Worm (Caenorhabditis elegans) whole organism, L1 larva: ENCODE measurements around the gene ZK112.4.

Experiments
- C04F5.9 ChIP-seq: sonication (generic microtip); optimal IDR thresholded peaks from 2 replicates; lab custom pipeline; 2016; ENCODE audit warnings: missing genetic modification characterization, missing compliant biosample characterization
- C16A3.4 ChIP-seq: fragments of 150-350 bp; optimal IDR thresholded peaks from 2 replicates; lab custom pipeline; 2014; ENCODE audit warnings: missing biosample characterization, missing genetic modification characterization
- F16B12.6 ChIP-seq: fragments of 150-350 bp; optimal IDR thresholded peaks from 2 replicates; lab custom pipeline; 2014; ENCODE audit warnings: missing biosample characterization, missing genetic modification characterization
- Y116A8C.19 ChIP-seq: sonication (generic microtip); optimal IDR thresholded peaks from 2 replicates; lab custom pipeline; 2016; ENCODE audit warnings: missing compliant biosample characterization, missing genetic modification characterization, borderline replicate concordance
- aly-2 ChIP-seq: fragments of 150-350 bp; optimal IDR thresholded peaks from 2 replicates; lab custom pipeline; 2014; ENCODE audit warnings: missing biosample characterization, missing genetic modification characterization
- blmp-1 ChIP-seq: fragments of 150-350 bp; optimal IDR thresholded peaks from 2 replicates; lab custom pipeline; 2014; ENCODE audit warnings: missing biosample characterization, missing genetic modification characterization
- ceh-63 ChIP-seq: fragments of 200-800 bp; sonication (Bioruptor generic); optimal IDR thresholded peaks from 2 replicates; lab custom pipeline; 2018; ENCODE audit warnings: mild to moderate bottlenecking, missing genetic modification characterization, missing compliant biosample characterization
- ceh-90 ChIP-seq: sonication (generic microtip); optimal IDR thresholded peaks from 2 replicates; lab custom pipeline; 2016; ENCODE audit warnings: missing genetic modification characterization, missing compliant biosample characterization
- ces-1 ChIP-seq: fragments of 150-350 bp; optimal IDR thresholded peaks from 2 replicates; lab custom pipeline; 2014; ENCODE audit warnings: missing biosample characterization, missing genetic modification reagents, missing genetic modification characterization
- dsc-1 ChIP-seq: sonication (generic microtip); optimal IDR thresholded peaks from 2 replicates; lab custom pipeline; 2016; ENCODE audit warnings: mild to moderate bottlenecking, missing genetic modification characterization, missing compliant biosample characterization
- efl-1 ChIP-seq, 4 experiments: fragments of 150-350 bp; optimal IDR thresholded peaks in 3 of 4; peaks in 1 of 4; 1 replicate in 1 of 4; 2 replicates in 3 of 4; lab custom pipeline; 2014; ENCODE audit warnings: missing biosample characterization in 2 of 4, missing genetic modification characterization in 2 of 4, missing genetic modification reagents in 2 of 4
- fkh-10 ChIP-seq: sonication (generic microtip); optimal IDR thresholded peaks from 2 replicates; lab custom pipeline; 2017; ENCODE audit warnings: missing biosample characterization, missing genetic modification reagents, missing genetic modification characterization
- grh-1 ChIP-seq: fragments of 200-800 bp; sonication (Bioruptor generic); IDR thresholded peaks from 2 replicates; pipeline ENCODE4 v1.3.6; 2022; ENCODE audit warnings: missing genetic modification reagents, missing genetic modification characterization, missing compliant biosample characterization
- hlh-17 ChIP-seq: fragments of 200-800 bp; sonication (Bioruptor generic); optimal IDR thresholded peaks from 2 replicates; lab custom pipeline; 2018; ENCODE audit warnings: missing genetic modification characterization, mild to moderate bottlenecking, missing compliant biosample characterization, moderate library complexity, borderline replicate concordance
- hpl-2 ChIP-seq: fragments of 150-350 bp; optimal IDR thresholded peaks from 2 replicates; lab custom pipeline; 2014; ENCODE audit warnings: missing biosample characterization, missing genetic modification reagents, missing genetic modification characterization
- isw-1 ChIP-seq: fragments of 200-800 bp; sonication (Bioruptor generic); IDR thresholded peaks from 2 replicates; pipeline ENCODE4 v1.3.6; 2022; ENCODE audit warnings: missing genetic modification characterization, missing compliant biosample characterization
- lin-13 ChIP-seq: fragments of 150-350 bp; optimal IDR thresholded peaks from 2 replicates; lab custom pipeline; 2014; ENCODE audit warnings: missing biosample characterization, missing genetic modification reagents, missing genetic modification characterization
- lin-14 ChIP-seq: fragments of 200-800 bp; sonication (Bioruptor generic); optimal IDR thresholded peaks from 2 replicates; lab custom pipeline; 2018; ENCODE audit warnings: mild to moderate bottlenecking, missing genetic modification characterization, moderate library complexity, missing compliant biosample characterization
- lin-15B ChIP-seq: fragments of 150-350 bp; sonication (generic microtip); optimal IDR thresholded peaks from 3 replicates; lab custom pipeline; 2014; ENCODE audit warnings: missing biosample characterization, missing genetic modification characterization
- lin-39 ChIP-seq: fragments of 150-350 bp; optimal IDR thresholded peaks from 2 replicates; lab custom pipeline; 2014; ENCODE audit warnings: missing biosample characterization, missing genetic modification reagents, missing genetic modification characterization
- lir-3 ChIP-seq: sonication (generic microtip); optimal IDR thresholded peaks from 2 replicates; lab custom pipeline; 2016; ENCODE audit warnings: mild to moderate bottlenecking, missing genetic modification characterization, moderate library complexity, missing compliant biosample characterization; ENCODE audit not compliant: poor library complexity
- lsy-2 ChIP-seq, 2 experiments: fragments of 150-350 bp; optimal IDR thresholded peaks; 2 replicates each; lab custom pipeline; 2014; ENCODE audit warnings: missing biosample characterization in 2 of 2, missing genetic modification characterization in 2 of 2
- mab-9 ChIP-seq: fragments of 200-800 bp; sonication (Bioruptor generic); IDR thresholded peaks from 2 replicates; pipeline ENCODE4 v1.3.6; 2022; ENCODE audit warnings: missing genetic modification reagents, missing genetic modification characterization, missing compliant biosample characterization
- mep-1 ChIP-seq: fragments of 150-350 bp; optimal IDR thresholded peaks from 2 replicates; lab custom pipeline; 2014; ENCODE audit warnings: missing biosample characterization, missing genetic modification characterization
- nhr-12 ChIP-seq: sonication (generic microtip); optimal IDR thresholded peaks from 2 replicates; lab custom pipeline; 2017; ENCODE audit warnings: missing biosample characterization, missing genetic modification characterization
- nhr-19 ChIP-seq: fragments of 200-800 bp; sonication (Bioruptor generic); conservative IDR thresholded peaks from 2 replicates; pipeline ENCODE4 v1.3.6; 2022; ENCODE audit warnings: missing genetic modification characterization, missing compliant biosample characterization
- nhr-237 ChIP-seq: fragments of 150-350 bp; optimal IDR thresholded peaks from 2 replicates; lab custom pipeline; 2014; ENCODE audit warnings: missing biosample characterization, missing genetic modification characterization
- nhr-28 ChIP-seq: fragments of 150-350 bp; optimal IDR thresholded peaks from 2 replicates; lab custom pipeline; 2014; ENCODE audit warnings: missing biosample characterization, missing genetic modification characterization
- nhr-71 ChIP-seq: sonication (generic microtip); optimal IDR thresholded peaks from 2 replicates; lab custom pipeline; 2016; ENCODE audit warnings: mild to moderate bottlenecking, missing genetic modification characterization, moderate library complexity, missing compliant biosample characterization
- nhr-84 ChIP-seq: sonication (generic microtip); optimal IDR thresholded peaks from 2 replicates; lab custom pipeline; 2017; ENCODE audit warnings: missing biosample characterization, missing genetic modification characterization
- nhr-85 ChIP-seq: sonication (generic microtip); peaks from one replicate; lab custom pipeline; 2016; ENCODE audit warnings: missing genetic modification characterization, inconsistent platforms, missing compliant biosample characterization
- pag-3 ChIP-seq: sonication (generic microtip); optimal IDR thresholded peaks from 2 replicates; lab custom pipeline; 2017; ENCODE audit warnings: missing genetic modification characterization, mild to moderate bottlenecking, missing compliant biosample characterization, antibody characterized with exemption, borderline replicate concordance; ENCODE audit not compliant: insufficient read depth
- pqm-1 ChIP-seq: sonication (generic microtip); optimal IDR thresholded peaks from 3 replicates; lab custom pipeline; 2017; ENCODE audit warnings: missing biosample characterization, missing genetic modification characterization
- skn-1 ChIP-seq: fragments of 150-350 bp; optimal IDR thresholded peaks from 2 replicates; lab custom pipeline; 2014; ENCODE audit warnings: missing biosample characterization, missing genetic modification characterization
- snu-23 ChIP-seq: sonication (generic microtip); optimal IDR thresholded peaks from 2 replicates; lab custom pipeline; 2016; ENCODE audit warnings: missing genetic modification characterization, missing compliant biosample characterization
- sox-4 ChIP-seq: sonication (generic microtip); optimal IDR thresholded peaks from 2 replicates; lab custom pipeline; 2016; ENCODE audit warnings: missing genetic modification characterization, missing compliant biosample characterization
- unc-130 ChIP-seq: fragments of 150-350 bp; optimal IDR thresholded peaks from 2 replicates; lab custom pipeline; 2017; ENCODE audit warnings: missing biosample characterization, missing genetic modification characterization, inconsistent platforms
- unc-62 ChIP-seq: fragments of 150-350 bp; optimal IDR thresholded peaks from 2 replicates; lab custom pipeline; 2014; ENCODE audit warnings: missing biosample characterization, missing genetic modification reagents, missing genetic modification characterization
- unc-86 ChIP-seq: sonication (generic microtip); optimal IDR thresholded peaks from 2 replicates; lab custom pipeline; 2016; ENCODE audit warnings: missing genetic modification characterization, missing compliant biosample characterization
- vab-15 ChIP-seq: sonication (generic microtip); optimal IDR thresholded peaks from 2 replicates; lab custom pipeline; 2017; ENCODE audit warnings: missing genotype, mild to moderate bottlenecking, missing genetic modification characterization, missing compliant biosample characterization
- ztf-11 ChIP-seq, 2 experiments: sonication (generic microtip); optimal IDR thresholded peaks; 2 replicates each; lab custom pipeline; 2016 to 2017; ENCODE audit warnings: missing genetic modification characterization in 2 of 2, missing biosample characterization in 1 of 2, missing compliant biosample characterization in 1 of 2

Gene ZK112.4

DNA sequence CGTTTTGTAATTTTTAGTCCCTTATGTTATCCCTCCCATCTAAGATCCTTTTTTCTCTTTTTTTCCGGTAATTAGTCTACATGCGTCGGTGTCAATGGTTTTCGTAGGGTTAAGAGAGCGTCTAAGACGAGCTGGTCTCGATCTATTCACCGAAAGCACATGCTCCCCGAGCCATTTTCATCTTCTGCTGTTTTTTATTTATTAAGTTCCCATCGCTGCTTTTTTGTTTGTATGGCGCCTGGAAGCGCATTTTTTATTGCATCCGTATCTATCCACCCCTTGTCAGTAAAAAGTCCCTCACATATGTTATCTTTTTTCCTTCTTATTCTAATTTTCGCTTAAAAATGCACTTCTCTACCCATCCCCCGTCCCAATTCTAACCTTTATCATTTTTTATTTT is 7.0 kb upstream of the ZK112.4 start:
- TF ChIP-seq sox-4 (tag; lab: Kevin White, UChicago) (no peak), nhr-28 (tag; lab: Kevin White, UChicago) (no peak), lir-3 (tag; lab: Kevin White, UChicago) (no peak), blmp-1 (tag; lab: Kevin White, UChicago) (no peak), nhr-84 (no peak), skn-1 (no peak), ceh-90 (tag; lab: Kevin White, UChicago) (no peak), fkh-10 (GFP tag; lab: Kevin White, UChicago) (no peak), ces-1 (GFP tag; lab: Kevin White, UChicago) (no peak), unc-86 (tag; lab: Kevin White, UChicago) (no peak), pqm-1 (tag; lab: Kevin White, UChicago) (no peak), F16B12.6 (tag; lab: Kevin White, UChicago) (no peak), aly-2 (no peak), mep-1 (tag; lab: Kevin White, UChicago) (no peak), dsc-1 (tag; lab: Kevin White, UChicago) (no peak), lin-15B (tag; lab: Kevin White, UChicago) (no peak), nhr-237 (tag; lab: Kevin White, UChicago) (no peak), mab-9 (no peak), isw-1 (GFP tag; lab: Robert Waterston, UW) (no peak)
- TF ChIP-seq, all 84 proteins: peak for 0

DNA sequence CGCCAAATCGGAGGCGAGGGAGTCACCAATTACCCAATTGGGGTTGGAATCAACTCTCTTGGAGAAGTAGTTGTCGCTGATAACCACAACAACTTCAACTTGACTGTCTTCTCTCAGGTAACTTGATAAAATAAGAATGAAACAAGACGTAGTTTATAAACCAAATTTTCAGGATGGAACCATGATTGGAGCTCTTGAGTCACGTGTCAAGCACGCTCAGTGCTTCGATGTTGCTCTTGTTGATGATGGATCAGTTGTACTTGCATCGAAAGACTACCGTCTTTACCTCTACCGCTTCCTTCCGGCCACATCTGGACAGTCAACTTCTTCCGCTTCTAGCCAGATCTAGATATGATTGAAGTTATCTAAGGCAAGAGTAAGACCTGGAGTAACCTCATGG is 6.2 kb upstream of the ZK112.4 start:
- TF ChIP-seq F16B12.6 (tag; lab: Kevin White, UChicago) (no peak), C16A3.4 (tag; lab: Kevin White, UChicago) (no peak)

ce11 chrIII:7734105-7734504 is 4.3 kb upstream of the ZK112.4 start:
- TF ChIP-seq unc-130 (tag; lab: Kevin White, UChicago) = no peak
- TF ChIP-seq nhr-19 (GFP tag; lab: Robert Waterston, UW) = no peak
- no peak for TF ChIP-seq C04F5.9
- no peak for TF ChIP-seq hlh-17 (GFP tag; lab: Kevin White, UChicago)
- no peak for TF ChIP-seq vab-15
- TF ChIP-seq lin-39 (tag; lab: Kevin White, UChicago) = no peak
- no peak for TF ChIP-seq nhr-71 (tag; lab: Kevin White, UChicago)
- TF ChIP-seq pag-3 (tag; lab: Kevin White, UChicago) = no peak
- no peak for TF ChIP-seq mab-9
- no peak for TF ChIP-seq grh-1 (GFP tag; lab: Robert Waterston, UW)

DNA sequence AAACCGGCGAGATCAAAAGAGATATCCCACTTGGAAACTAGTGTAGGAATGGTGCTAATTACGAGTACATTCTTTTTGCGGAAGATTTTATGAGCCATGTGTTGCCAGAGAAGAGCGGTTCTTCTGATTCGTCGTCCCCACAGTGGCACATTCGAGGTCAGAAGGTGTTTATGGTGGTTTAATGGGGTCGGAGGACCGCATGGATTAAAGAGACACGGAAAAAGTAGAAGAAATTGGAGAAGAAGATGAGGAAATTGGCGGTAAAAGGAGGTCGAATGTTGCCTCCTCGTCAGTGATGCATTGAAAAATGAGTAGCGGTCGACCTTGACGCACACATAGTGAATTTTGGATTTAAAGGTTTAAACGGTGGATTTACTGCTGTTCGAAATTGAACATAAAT is 3.8 kb upstream of the ZK112.4 start:
- TF ChIP-seq Y116A8C.19 (tag; lab: Kevin White, UChicago) (no peak), lin-14 (GFP tag; lab: Kevin White, UChicago) (peak; percentile 43), lsy-2 (tag; optimal IDR thresholded peaks at IDR 0.05; lab: Kevin White, UChicago) (peak in 1 of 2 experiments; percentile 10), nhr-85 (peak; percentile 83), ztf-11 (tag; optimal IDR thresholded peaks at IDR 0.05; lab: Kevin White, UChicago) (peak in 1 of 2 experiments; percentile 9), ceh-63 (GFP tag; lab: Kevin White, UChicago) (no peak), blmp-1 (tag; lab: Kevin White, UChicago) (peak; percentile 49)

DNA sequence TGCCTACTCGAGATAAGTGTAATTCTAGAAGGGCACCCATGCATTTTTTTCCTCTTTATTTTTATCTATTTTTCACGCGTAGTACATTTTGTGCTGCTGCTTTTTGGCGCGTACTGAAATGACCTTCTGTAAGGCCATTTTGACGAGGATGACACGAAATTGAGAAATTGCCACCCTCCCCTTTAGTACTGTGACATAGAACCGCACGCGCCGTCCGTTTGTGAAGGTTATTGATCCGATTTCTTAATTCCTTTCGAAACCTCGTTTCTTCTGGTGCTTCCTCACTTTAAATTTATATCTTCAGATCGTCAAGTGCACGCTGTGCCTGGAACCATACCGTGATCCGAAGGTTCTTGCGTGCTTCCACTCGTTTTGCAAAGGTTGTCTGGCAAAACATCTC is 1.3 kb upstream of the ZK112.4 start:
- TF ChIP-seq lin-13 (GFP tag; lab: Kevin White, UChicago) = no peak
- peak; percentile 54 for TF ChIP-seq lin-14 (GFP tag; lab: Kevin White, UChicago)
- TF ChIP-seq nhr-85 = peak; percentile 53
- peak; percentile 7 for TF ChIP-seq snu-23 (GFP tag; lab: Kevin White, UChicago)
- TF ChIP-seq hpl-2 (GFP tag; lab: Kevin White, UChicago) = no peak
- TF ChIP-seq nhr-12 (tag; lab: Kevin White, UChicago) = no peak
- no peak for TF ChIP-seq efl-1 (optimal IDR thresholded peaks at IDR 0.05; lab: Kevin White, UChicago)
- peak in 1 of 2 experiments; percentile 65 for TF ChIP-seq efl-1 (GFP tag; optimal IDR thresholded peaks at IDR 0.05 in 1 of 2; lab: Kevin White, UChicago)
- TF ChIP-seq pag-3 (tag; lab: Kevin White, UChicago) = no peak
- TF ChIP-seq nhr-237 (tag; lab: Kevin White, UChicago) = no peak
- no peak for TF ChIP-seq unc-62
